Fruit fly (Drosophila melanogaster): Measurements from ENCODE around the gene kst.

Gene kst

dm6 chr3L:3394854-3395723, 58.4 kb downstream of the kst start (continued):
- TF ChIP-seq cad (GFP tag; optimal IDR thresholded peaks at IDR 0.05) (no peak), Atf-2 (GFP tag; optimal IDR thresholded peaks at IDR 0.05) (peak; percentile 95), CG32772 (GFP tag; IDR thresholded peaks at IDR 0.05) (peak; percentile 90), cato (GFP tag; optimal IDR thresholded peaks at IDR 0.05; ENCODE audit: borderline replicate concordance) (peak; percentile 86), Dll (GFP tag; IDR thresholded peaks at IDR 0.05; ENCODE audit: partially characterized antibody) (no peak), CG9932 (GFP tag; IDR thresholded peaks at IDR 0.05) (no peak), CG14710 (tag; optimal IDR thresholded peaks at IDR 0.05) (peak; percentile 94), kni (GFP tag; optimal IDR thresholded peaks at IDR 0.05) (peak; percentile 98), psq (GFP tag; optimal IDR thresholded peaks at IDR 0.05) (peak; percentile 84), YL-1 (GFP tag; optimal IDR thresholded peaks at IDR 0.05) (peak; percentile 68), bowl (GFP tag; IDR thresholded peaks at IDR 0.05) (peak; percentile 82), gsb (GFP tag; IDR thresholded peaks at IDR 0.05) (no peak), CG3163 (GFP tag; optimal IDR thresholded peaks at IDR 0.05) (peak; percentile 72), CG17802 (tag; optimal IDR thresholded peaks at IDR 0.05) (peak; percentile 83), crol (GFP tag; IDR thresholded peaks at IDR 0.05) (peak; percentile 99), CG18619 (GFP tag; optimal IDR thresholded peaks at IDR 0.05) (peak; percentile 84), CG15269 (tag; optimal IDR thresholded peaks at IDR 0.05) (peak; percentile 78), Spps (tag; optimal IDR thresholded peaks at IDR 0.05) (peak; percentile 78), CG3726 (GFP tag; IDR thresholded peaks at IDR 0.05) (peak; percentile 91), grau (tag; optimal IDR thresholded peaks at IDR 0.05) (peak; percentile 87), dati (GFP tag; IDR thresholded peaks at IDR 0.05) (peak; percentile 85), seq (GFP tag; IDR thresholded peaks at IDR 0.05) (peak; percentile 82), gce (GFP tag; IDR thresholded peaks at IDR 0.05) (peak; percentile 82; the same call in 2 of the 3 replicates), Rx (GFP tag; IDR thresholded peaks at IDR 0.05) (peak; percentile 91), nau (GFP tag; optimal IDR thresholded peaks at IDR 0.05) (peak; percentile 75), chinmo (GFP tag; IDR thresholded peaks at IDR 0.05; ENCODE audit: partially characterized antibody) (no peak), fd96Cb (tag; optimal IDR thresholded peaks at IDR 0.05) (peak; percentile 93), CG6254 (GFP tag; optimal IDR thresholded peaks at IDR 0.05) (peak; percentile 86), ab (GFP tag; optimal IDR thresholded peaks at IDR 0.05) (peak; percentile 90), sc (optimal IDR thresholded peaks at IDR 0.05) (no peak), sc (GFP tag; optimal IDR thresholded peaks at IDR 0.05) (peak; percentile 97), Xbp1 (GFP tag; optimal IDR thresholded peaks at IDR 0.05) (peak; percentile 92), CG10209 (GFP tag; optimal IDR thresholded peaks at IDR 0.05) (peak; percentile 93), CG12219 (GFP tag; optimal IDR thresholded peaks at IDR 0.05) (peak; percentile 90), CG4854 (GFP tag; optimal IDR thresholded peaks at IDR 0.05) (peak; percentile 67), CG12299 (tag; optimal IDR thresholded peaks at IDR 0.05) (peak; percentile 49), CG3995 (GFP tag; optimal IDR thresholded peaks at IDR 0.05) (no peak), HLH54F (GFP tag; optimal IDR thresholded peaks at IDR 0.05) (peak; percentile 63), kay (GFP tag; optimal IDR thresholded peaks at IDR 0.05) (peak; percentile 49), CG6791 (GFP tag; IDR thresholded peaks at IDR 0.05; ENCODE audit: partially characterized antibody) (no peak), BEAF-32 (GFP tag; optimal IDR thresholded peaks at IDR 0.05) (no peak), slou (GFP tag; optimal IDR thresholded peaks at IDR 0.05) (peak; percentile 53), fd64A (GFP tag; optimal IDR thresholded peaks at IDR 0.05) (peak; percentile 85), Kr (GFP tag; optimal IDR thresholded peaks at IDR 0.05) (peak; percentile 76), CG9437 (GFP tag; optimal IDR thresholded peaks at IDR 0.05) (peak; percentile 87), CG14667 (GFP tag; IDR thresholded peaks at IDR 0.05) (peak; percentile 87), Hand (GFP tag; optimal IDR thresholded peaks at IDR 0.05) (peak; percentile 12), GATAe (GFP tag; conservative IDR thresholded peaks at IDR 0.05) (no peak), CG8924 (tag; optimal IDR thresholded peaks at IDR 0.05) (peak; percentile 94)
